Fruit fly (Drosophila melanogaster) whole organism, embryonic: ENCODE results near the gene CG46059.

Source experiments
- CG10959 ChIP-seq: fragments of 200-800 bp; sonication (Bioruptor generic); IDR thresholded peaks from 2 replicates; pipeline ENCODE4 v1.3.6; 2022; ENCODE audit warnings: missing biosample characterization, missing genetic modification characterization
- CG11247 ChIP-seq: fragments of 200-800 bp; sonication (Bioruptor generic); IDR thresholded peaks from 2 replicates; pipeline ENCODE4 v1.3.6; 2022; ENCODE audit warnings: missing biosample characterization, missing genetic modification characterization
- CG12391 ChIP-seq: fragments of 200-800 bp; sonication (Bioruptor generic); optimal IDR thresholded peaks from 3 replicates; lab custom pipeline; 2018; ENCODE audit warnings: missing biosample characterization, mild to moderate bottlenecking, missing genetic modification characterization, moderate library complexity
- CG13424 ChIP-seq: fragments of 200-800 bp; sonication (Bioruptor generic); optimal IDR thresholded peaks from 2 replicates; lab custom pipeline; 2019; ENCODE audit warnings: missing biosample characterization, mild to moderate bottlenecking, missing genetic modification characterization, moderate library complexity
- CG14014 ChIP-seq: fragments of 200-800 bp; sonication (Bioruptor generic); IDR thresholded peaks from 2 replicates; pipeline ENCODE4 v1.3.6; 2022; ENCODE audit warnings: missing biosample characterization, missing genetic modification characterization
- CG15601 ChIP-seq: fragments of 200-800 bp; sonication (Bioruptor generic); optimal IDR thresholded peaks from 3 replicates; lab custom pipeline; 2019; ENCODE audit warnings: missing biosample characterization, mild to moderate bottlenecking, missing genetic modification characterization, moderate library complexity
- CG16815 ChIP-seq: fragments of 200-800 bp; sonication (Bioruptor generic); optimal IDR thresholded peaks from 3 replicates; lab custom pipeline; 2017; ENCODE audit warnings: missing biosample characterization, mild to moderate bottlenecking, missing genetic modification characterization
- CG17186 ChIP-seq: fragments of 200-800 bp; sonication (Bioruptor generic); optimal IDR thresholded peaks from 3 replicates; lab custom pipeline; 2017; ENCODE audit warnings: missing biosample characterization, missing genetic modification reagents, missing genetic modification characterization
- CG17568 ChIP-seq: fragments of 200-800 bp; sonication (Bioruptor generic); optimal IDR thresholded peaks from 2 replicates; lab custom pipeline; 2018; ENCODE audit warnings: missing biosample characterization, mild to moderate bottlenecking, missing genetic modification characterization, moderate library complexity
- CG17829 ChIP-seq: fragments of 200-800 bp; optimal IDR thresholded peaks from 2 replicates; lab custom pipeline; 2019; ENCODE audit warnings: missing biosample characterization, mild to moderate bottlenecking, missing genetic modification characterization, moderate library complexity
- CG1792 ChIP-seq: fragments of 200-800 bp; sonication (Bioruptor generic); optimal IDR thresholded peaks from 2 replicates; lab custom pipeline; 2016; ENCODE audit warnings: missing biosample characterization, missing genetic modification characterization
- CG31365 ChIP-seq: fragments of 200-800 bp; sonication (Bioruptor generic); optimal IDR thresholded peaks from 2 replicates; lab custom pipeline; 2018; ENCODE audit warnings: missing biosample characterization, mild to moderate bottlenecking, missing genetic modification characterization
- CG3726 ChIP-seq: fragments of 200-800 bp; sonication (Bioruptor generic); IDR thresholded peaks from 3 replicates; pipeline ENCODE4, ENCODE4 v1.3.6; 2022; ENCODE audit warnings: missing biosample characterization, missing genetic modification characterization
- CG43689 ChIP-seq: fragments of 200-800 bp; sonication (Bioruptor generic); IDR thresholded peaks from 2 replicates; pipeline ENCODE4 v1.3.6; 2022; ENCODE audit warnings: missing biosample characterization, missing genetic modification characterization
- CG4404 ChIP-seq: fragments of 200-800 bp; sonication (Bioruptor generic); IDR thresholded peaks from 2 replicates; pipeline ENCODE4 v1.3.6; 2022; ENCODE audit warnings: missing biosample characterization, missing genetic modification characterization
- CG4820 ChIP-seq: fragments of 200-800 bp; sonication (Bioruptor generic); optimal IDR thresholded peaks from 3 replicates; lab custom pipeline; 2016; ENCODE audit warnings: missing biosample characterization, missing genetic modification characterization
- CG8388 ChIP-seq: fragments of 200-800 bp; sonication (Bioruptor generic); optimal IDR thresholded peaks from 2 replicates; lab custom pipeline; 2019; ENCODE audit warnings: missing biosample characterization, mild to moderate bottlenecking, missing genetic modification characterization, moderate library complexity
- CG8924 ChIP-seq: fragments of 200-800 bp; optimal IDR thresholded peaks from 3 replicates; lab custom pipeline; 2019; ENCODE audit warnings: missing biosample characterization, mild to moderate bottlenecking, missing genetic modification characterization, moderate library complexity
- Chrac-16 ChIP-seq: fragments of 200-800 bp; sonication (Bioruptor generic); optimal IDR thresholded peaks from 3 replicates; lab custom pipeline; 2016; ENCODE audit warnings: missing biosample characterization, missing genetic modification characterization
- Dek ChIP-seq: fragments of 200-800 bp; sonication (Bioruptor generic); optimal IDR thresholded peaks from 3 replicates; lab custom pipeline; 2019; ENCODE audit warnings: missing biosample characterization, mild to moderate bottlenecking, missing genetic modification characterization, moderate library complexity
- ERR ChIP-seq: fragments of 200-800 bp; sonication (Bioruptor generic); optimal IDR thresholded peaks from 2 replicates; lab custom pipeline; 2016; ENCODE audit warnings: missing biosample characterization, missing genetic modification characterization
- Fer1 ChIP-seq: fragments of 200-800 bp; sonication (Bioruptor generic); optimal IDR thresholded peaks from 2 replicates; lab custom pipeline; 2017; ENCODE audit warnings: missing biosample characterization, mild to moderate bottlenecking, missing genetic modification characterization
- GATAe ChIP-seq: fragments of 200-800 bp; sonication (Bioruptor generic); conservative IDR thresholded peaks from 2 replicates; pipeline ENCODE4 v1.3.6; 2022; ENCODE audit warnings: missing biosample characterization, missing genetic modification characterization
- HHEX ChIP-seq: fragments of 200-800 bp; sonication (Bioruptor generic); optimal IDR thresholded peaks from 3 replicates; lab custom pipeline; 2017; ENCODE audit warnings: missing biosample characterization, mild to moderate bottlenecking, missing genetic modification characterization, missing genetic modification reagents
- Hsf ChIP-seq: fragments of 200-800 bp; sonication (Bioruptor generic); optimal IDR thresholded peaks from 3 replicates; lab custom pipeline; 2016; ENCODE audit warnings: missing biosample characterization, missing genetic modification characterization
- MESR4 ChIP-seq: fragments of 200-800 bp; sonication (Bioruptor generic); optimal IDR thresholded peaks from 2 replicates; lab custom pipeline; 2018; ENCODE audit warnings: missing biosample characterization, mild to moderate bottlenecking, missing genetic modification characterization, moderate library complexity
- Med ChIP-seq: fragments of 200-800 bp; sonication (Bioruptor generic); peaks from one replicate; lab custom pipeline; 2016; ENCODE audit warnings: missing biosample characterization, missing genetic modification characterization, mild to moderate bottlenecking, inconsistent platforms, moderate library complexity
- Mrtf ChIP-seq: fragments of 200-800 bp; sonication (Bioruptor generic); IDR thresholded peaks from 3 replicates; pipeline ENCODE4 v1.3.6; 2022; ENCODE audit warnings: missing biosample characterization, missing genetic modification characterization
- Myb ChIP-seq: fragments of 200-800 bp; sonication (Bioruptor generic); optimal IDR thresholded peaks from 2 replicates; lab custom pipeline; 2016; ENCODE audit warnings: missing biosample characterization, missing genetic modification characterization
- Neu2 ChIP-seq: fragments of 200-800 bp; sonication (Bioruptor generic); optimal IDR thresholded peaks from 3 replicates; lab custom pipeline; 2016; ENCODE audit warnings: missing biosample characterization, missing genetic modification characterization, borderline replicate concordance
- Pdp1 ChIP-seq, 2 experiments: fragments of 200-800 bp; sonication (Bioruptor generic); optimal IDR thresholded peaks; 3 replicates each; lab custom pipeline; 2016; ENCODE audit warnings: missing biosample characterization in 2 of 2, missing genetic modification characterization in 2 of 2, mild to moderate bottlenecking in 1 of 2, moderate library complexity in 1 of 2
- Rx ChIP-seq: fragments of 200-800 bp; sonication (Bioruptor generic); IDR thresholded peaks from 2 replicates; pipeline ENCODE4 v1.3.6; 2022; ENCODE audit warnings: missing biosample characterization, missing genetic modification characterization
- da ChIP-seq: fragments of 200-800 bp; sonication (Bioruptor generic); optimal IDR thresholded peaks from 2 replicates; lab custom pipeline; 2016; ENCODE audit warnings: missing biosample characterization, missing genetic modification characterization
- dm ChIP-seq: fragments of 200-800 bp; sonication (Bioruptor generic); optimal IDR thresholded peaks from 3 replicates; lab custom pipeline; 2016; ENCODE audit warnings: missing biosample characterization, missing genetic modification characterization
- dmrt11E ChIP-seq: fragments of 200-800 bp; sonication (Bioruptor generic); optimal IDR thresholded peaks from 3 replicates; lab custom pipeline; 2018; ENCODE audit warnings: missing biosample characterization, mild to moderate bottlenecking, missing genetic modification characterization, moderate library complexity
- dpn ChIP-seq, 2 experiments: fragments of 200-800 bp; sonication (Bioruptor generic); optimal IDR thresholded peaks; 3 replicates each; lab custom pipeline; 2016; ENCODE audit warnings: missing biosample characterization in 2 of 2, missing genetic modification characterization in 2 of 2
- gcm2 ChIP-seq: fragments of 200-800 bp; sonication (Bioruptor generic); optimal IDR thresholded peaks from 2 replicates; lab custom pipeline; 2016; ENCODE audit warnings: missing biosample characterization, missing genetic modification characterization
- hbn ChIP-seq: fragments of 200-800 bp; sonication (Bioruptor generic); IDR thresholded peaks from 2 replicates; pipeline ENCODE4 v1.3.6; 2022; ENCODE audit warnings: missing biosample characterization, missing genetic modification characterization; ENCODE audit not compliant: partially characterized antibody
- hth ChIP-seq: fragments of >200 bp; optimal IDR thresholded peaks from 2 replicates; lab custom pipeline; 2017; ENCODE audit warnings: inconsistent platforms
- kah ChIP-seq: fragments of 200-800 bp; sonication (Bioruptor generic); optimal IDR thresholded peaks from 2 replicates; lab custom pipeline; 2018; ENCODE audit warnings: missing biosample characterization, mild to moderate bottlenecking, missing genetic modification characterization
- luna ChIP-seq: fragments of 200-800 bp; sonication (Bioruptor generic); optimal IDR thresholded peaks from 2 replicates; lab custom pipeline; 2016; ENCODE audit warnings: missing biosample characterization, missing genetic modification characterization
- nmo ChIP-seq: fragments of 200-800 bp; sonication (Bioruptor generic); optimal IDR thresholded peaks from 2 replicates; lab custom pipeline; 2018; ENCODE audit warnings: missing biosample characterization, mild to moderate bottlenecking, missing genetic modification characterization, moderate library complexity
- otp ChIP-seq: fragments of 200-800 bp; sonication (Bioruptor generic); IDR thresholded peaks from 3 replicates; pipeline ENCODE4, ENCODE4 v1.3.6; 2022; ENCODE audit warnings: missing biosample characterization, missing genetic modification characterization
- pho ChIP-seq: fragments of 200-800 bp; sonication (Bioruptor generic); optimal IDR thresholded peaks from 2 replicates; lab custom pipeline; 2016; ENCODE audit warnings: missing biosample characterization, missing genetic modification characterization
- pros ChIP-seq: fragments of 200-800 bp; sonication (Bioruptor generic); optimal IDR thresholded peaks from 3 replicates; lab custom pipeline; 2019; ENCODE audit warnings: missing biosample characterization, mild to moderate bottlenecking, missing genetic modification characterization, moderate library complexity
- pum ChIP-seq: fragments of 200-800 bp; sonication (Bioruptor generic); optimal IDR thresholded peaks from 2 replicates; lab custom pipeline; 2016; ENCODE audit warnings: missing biosample characterization, missing genetic modification characterization
- sim ChIP-seq: fragments of 200-800 bp; sonication (Bioruptor generic); IDR thresholded peaks from 2 replicates; pipeline ENCODE4 v1.3.6; 2022; ENCODE audit warnings: missing biosample characterization, missing genetic modification characterization
- slou ChIP-seq: fragments of 200-800 bp; sonication (Bioruptor generic); optimal IDR thresholded peaks from 3 replicates; lab custom pipeline; 2016; ENCODE audit warnings: missing biosample characterization, missing genetic modification characterization
- stwl ChIP-seq: fragments of 200-800 bp; sonication (Bioruptor generic); optimal IDR thresholded peaks from 3 replicates; lab custom pipeline; 2018; ENCODE audit warnings: missing biosample characterization, mild to moderate bottlenecking, missing genetic modification characterization, moderate library complexity
- trem ChIP-seq: fragments of 200-800 bp; optimal IDR thresholded peaks from 3 replicates; lab custom pipeline; 2019; ENCODE audit warnings: missing biosample characterization, mild to moderate bottlenecking, missing genetic modification characterization, moderate library complexity
- twi ChIP-seq: fragments of 200-800 bp; optimal IDR thresholded peaks from 2 replicates; lab custom pipeline; 2019; ENCODE audit warnings: missing biosample characterization, mild to moderate bottlenecking, missing genetic modification characterization, moderate library complexity
- zen ChIP-seq: fragments of 200-800 bp; sonication (Bioruptor generic); optimal IDR thresholded peaks from 3 replicates; lab custom pipeline; 2018; ENCODE audit warnings: missing biosample characterization, mild to moderate bottlenecking, missing genetic modification characterization, moderate library complexity

CG46059 gene

DNA sequence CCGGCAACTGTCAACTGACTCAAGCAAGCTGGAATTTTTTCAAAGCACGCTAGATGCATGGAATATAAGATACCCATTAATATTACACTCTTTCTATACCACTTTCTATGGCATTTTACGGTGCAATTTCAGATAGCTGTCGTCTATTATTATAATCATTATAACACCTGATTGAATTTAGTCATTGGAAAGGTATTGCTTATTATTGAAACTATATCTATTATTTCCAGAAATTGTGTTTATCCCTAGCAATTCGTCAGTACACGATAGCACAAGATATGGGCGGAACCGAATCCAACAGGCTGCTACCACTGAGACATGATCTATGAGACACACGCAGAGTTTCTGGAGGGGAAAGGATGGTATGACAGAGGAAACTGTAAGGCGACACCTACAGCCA, 35.9 kb upstream of the CG46059 start:
- no peak for TF ChIP-seq CG17186 (GFP tag; lab: Kevin White, UChicago)
- peak; percentile 7 for TF ChIP-seq trem (tag; lab: Kevin White, UChicago)
- TF ChIP-seq Mrtf (GFP tag; lab: Robert Waterston, UW): no peak
- no peak for TF ChIP-seq sim (GFP tag; lab: Robert Waterston, UW)
- no peak for TF ChIP-seq Fer1 (GFP tag; lab: Kevin White, UChicago)
- TF ChIP-seq Hsf (GFP tag; lab: Kevin White, UChicago): no peak
- TF ChIP-seq hth (lab: Kevin White, UChicago): peak; percentile 80
- TF ChIP-seq CG13424 (tag; lab: Kevin White, UChicago): no peak
- TF ChIP-seq Neu2: no peak
- TF ChIP-seq CG17568 (GFP tag; lab: Kevin White, UChicago): no peak
- peak; percentile 29 for TF ChIP-seq CG8388
- no peak for TF ChIP-seq pho (GFP tag; lab: Kevin White, UChicago)
- peak; percentile 28 for TF ChIP-seq Chrac-16
- TF ChIP-seq pros: peak; percentile 50
- peak; percentile 45 for TF ChIP-seq CG12391 (tag; lab: Kevin White, UChicago)
- no peak for TF ChIP-seq Myb
- peak; percentile 83 for TF ChIP-seq dmrt11E (tag; lab: Kevin White, UChicago)
- peak; percentile 23; the same call in 1 of the 2 replicates for TF ChIP-seq CG10959 (GFP tag; lab: Robert Waterston, UW)
- TF ChIP-seq Rx (GFP tag; lab: Robert Waterston, UW): no peak
- TF ChIP-seq CG14014: no peak
- no peak for TF ChIP-seq HHEX (GFP tag; lab: Kevin White, UChicago)
- TF ChIP-seq da (GFP tag; lab: Kevin White, UChicago): peak; percentile 50
- no peak for TF ChIP-seq CG15601
- TF ChIP-seq CG4404 (GFP tag; lab: Robert Waterston, UW): peak; percentile 71
- TF ChIP-seq CG16815: peak; percentile 38
- no peak for TF ChIP-seq CG11247 (GFP tag; lab: Robert Waterston, UW)
- TF ChIP-seq CG1792: no peak
- no peak for TF ChIP-seq CG4820 (GFP tag; lab: Kevin White, UChicago)
- no peak for TF ChIP-seq CG43689
- TF ChIP-seq Pdp1 (GFP tag; optimal IDR thresholded peaks at IDR 0.05; lab: Kevin White, UChicago): peak in 1 of 2 experiments; percentile 17
- TF ChIP-seq hbn: no peak
- peak; percentile 50 for TF ChIP-seq CG8924 (tag; lab: Kevin White, UChicago)
- TF ChIP-seq otp (GFP tag; lab: Robert Waterston, UW): 0 out of 3 replicates have a peak, but pooled peaks have one; percentile 15
- no peak for TF ChIP-seq luna (GFP tag; lab: Kevin White, UChicago)
- TF ChIP-seq MESR4 (GFP tag; lab: Kevin White, UChicago): no peak
- no peak for TF ChIP-seq Dek (tag; lab: Kevin White, UChicago)
- TF ChIP-seq GATAe (GFP tag; lab: Robert Waterston, UW): no peak
- TF ChIP-seq CG31365 (tag; lab: Kevin White, UChicago): no peak
- no peak for TF ChIP-seq dpn (GFP tag; optimal IDR thresholded peaks at IDR 0.05; lab: Kevin White, UChicago)
- TF ChIP-seq CG17829: peak; percentile 54
- TF ChIP-seq twi: no peak
- TF ChIP-seq ERR (GFP tag; lab: Kevin White, UChicago): no peak
- TF ChIP-seq Med: peak; percentile 56
- TF ChIP-seq CG3726 (GFP tag; lab: Robert Waterston, UW): no peak
- no peak for TF ChIP-seq pum (GFP tag; lab: Kevin White, UChicago)
- no peak for TF ChIP-seq slou
- peak; percentile 39 for TF ChIP-seq nmo (GFP tag; lab: Kevin White, UChicago)
- TF ChIP-seq gcm2 (GFP tag; lab: Kevin White, UChicago): no peak
- peak; percentile 59 for TF ChIP-seq kah (GFP tag; lab: Kevin White, UChicago)
- no peak for TF ChIP-seq dm (GFP tag; lab: Kevin White, UChicago)
- peak; percentile 15 for TF ChIP-seq stwl
- TF ChIP-seq zen (tag; lab: Kevin White, UChicago): peak; percentile 4
